Fruit fly (Drosophila melanogaster): ENCODE data around the gene ninaE.

- TF ChIP-seq CG13204 (GFP tag; optimal IDR thresholded peaks at IDR 0.05) (no peak), Pif1A (GFP tag; optimal IDR thresholded peaks at IDR 0.05) (no peak), D1 (tag; optimal IDR thresholded peaks at IDR 0.05) (no peak), CG12605 (GFP tag; IDR thresholded peaks at IDR 0.05) (peak; percentile 69), CG10348 (GFP tag; IDR thresholded peaks at IDR 0.05) (0 out of 2 replicates have a peak, but pooled peaks have one; percentile 34), Snoo (tag; optimal IDR thresholded peaks at IDR 0.05) (peak; percentile 67), gl (tag; optimal IDR thresholded peaks at IDR 0.05) (peak; percentile 63), CG34367 (tag; optimal IDR thresholded peaks at IDR 0.05) (peak; percentile 60), CG4496 (GFP tag; IDR thresholded peaks at IDR 0.05) (peak; percentile 60), fd96Ca (GFP tag; IDR thresholded peaks at IDR 0.05) (0 out of 3 replicates have a peak, but pooled peaks have one; percentile 63), CG17806 (tag; optimal IDR thresholded peaks at IDR 0.05) (peak; percentile 52), CG14655 (GFP tag; optimal IDR thresholded peaks at IDR 0.05) (no peak), CG32121 (GFP tag; IDR thresholded peaks at IDR 0.05) (peak; percentile 55)
Observed at dm6 chr3R:19863979-19864775, 23.8 kb downstream of the ninaE start, which contains the start of the genes CG4572 and CG4686.

All from whole organism, pupa.